Worm (Caenorhabditis elegans): Measurements from ENCODE around the gene T08A9.13.

- no peak for TF ChIP-seq snpc-4 (tag; optimal IDR thresholded peaks at IDR 0.05)
- TF ChIP-seq F26F4.8 (GFP tag; conservative IDR thresholded peaks at IDR 0.05), result no peak
- peak; percentile 19 for TF ChIP-seq mep-1 (tag; optimal IDR thresholded peaks at IDR 0.05)
- no peak for TF ChIP-seq lin-15B (tag; optimal IDR thresholded peaks at IDR 0.05)
- no peak for TF ChIP-seq R02D3.7 (tag; optimal IDR thresholded peaks at IDR 0.05)
- peak; percentile 77 for TF ChIP-seq nhr-28 (tag; optimal IDR thresholded peaks at IDR 0.05)
Measured at ce11 chrX:7320115-7320711, 2.0 kb downstream of the T08A9.13 start, which contains the start of gene spp-5.
